Worm (Caenorhabditis elegans): Measurements from ENCODE around the gene srw-17.
A peak's percentile ranks its signal among the peaks of the same experiment; 100 is the strongest.

srw-17 gene

DNA sequence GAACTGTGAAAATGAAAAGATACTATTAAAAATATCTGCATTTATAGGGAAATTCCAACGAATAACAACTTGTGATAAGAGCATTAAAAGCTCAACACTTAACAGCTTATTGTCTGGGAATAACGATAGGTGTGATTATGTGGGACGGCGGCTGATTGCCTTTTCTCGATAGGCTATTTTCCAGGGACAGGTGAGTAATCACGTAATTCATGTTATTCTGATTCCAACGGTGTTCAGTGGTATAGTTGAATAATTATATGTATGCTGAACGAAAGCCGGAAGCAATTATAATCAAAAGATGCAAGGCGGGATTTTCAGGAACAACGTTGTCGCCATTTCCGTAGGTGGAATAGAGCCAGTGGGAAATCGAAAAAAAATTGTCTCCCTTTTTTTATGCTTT, at the start of gene srw-17:
Gene srw-17 (minus strand): TSS at position 101 of the 400 bp plus-strand sequence.
- TF ChIP-seq nhr-67 (tag; optimal IDR thresholded peaks at IDR 0.05) = no peak

DNA sequence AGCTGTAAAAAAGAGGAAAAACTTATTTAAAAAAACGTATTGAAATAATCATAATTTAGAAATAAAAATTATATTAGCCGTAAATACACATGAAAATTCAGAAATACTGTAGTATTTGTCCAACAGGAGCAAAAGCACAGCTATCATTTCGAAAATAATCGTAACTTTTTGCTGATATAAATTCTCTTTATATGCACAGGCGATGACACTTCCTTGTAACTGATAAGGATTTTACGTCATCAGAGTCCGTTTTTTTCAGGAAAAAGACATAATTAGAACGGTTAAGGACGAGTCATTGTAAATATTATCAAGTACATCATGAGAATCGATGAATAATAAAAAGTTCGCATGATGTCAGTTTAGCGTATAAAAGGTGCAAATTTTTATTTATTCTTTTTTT, 46.6 kb upstream of the srw-17 start:
- TF ChIP-seq egl-27 (tag; optimal IDR thresholded peaks at IDR 0.05) (no peak), snpc-4 (tag; optimal IDR thresholded peaks at IDR 0.05) (no peak), elt-3 (tag; optimal IDR thresholded peaks at IDR 0.05) (no peak), pqm-1 (tag; optimal IDR thresholded peaks at IDR 0.05) (peak; percentile 63), elt-2 (tag; optimal IDR thresholded peaks at IDR 0.05) (peak; percentile 85)

DNA sequence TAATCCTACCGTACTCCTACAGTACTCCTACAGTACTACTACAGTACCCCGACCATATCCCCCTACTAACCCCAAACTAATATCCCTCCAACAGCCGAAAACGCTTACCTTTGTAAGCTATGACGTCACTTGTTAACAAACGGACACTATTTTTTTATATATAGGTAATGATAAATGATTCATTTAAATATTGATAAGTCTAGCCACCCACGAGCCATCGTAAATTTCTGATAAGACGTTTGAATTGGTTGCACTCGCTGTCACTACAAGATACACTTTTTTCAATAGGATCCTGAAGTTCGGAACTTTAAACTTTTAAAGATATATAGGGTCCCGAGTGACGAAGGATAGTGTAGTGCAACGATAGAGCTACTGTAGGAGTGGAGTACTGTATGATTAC, 45.8 kb upstream of the srw-17 start, which contains the start of gene nhr-247:
Gene nhr-247 (plus strand): TSS at position 330 of the 400 bp plus-strand sequence.
- TF ChIP-seq elt-2 (tag; optimal IDR thresholded peaks at IDR 0.05) (peak; percentile 59), pqm-1 (tag; optimal IDR thresholded peaks at IDR 0.05) (peak; percentile 9)

DNA sequence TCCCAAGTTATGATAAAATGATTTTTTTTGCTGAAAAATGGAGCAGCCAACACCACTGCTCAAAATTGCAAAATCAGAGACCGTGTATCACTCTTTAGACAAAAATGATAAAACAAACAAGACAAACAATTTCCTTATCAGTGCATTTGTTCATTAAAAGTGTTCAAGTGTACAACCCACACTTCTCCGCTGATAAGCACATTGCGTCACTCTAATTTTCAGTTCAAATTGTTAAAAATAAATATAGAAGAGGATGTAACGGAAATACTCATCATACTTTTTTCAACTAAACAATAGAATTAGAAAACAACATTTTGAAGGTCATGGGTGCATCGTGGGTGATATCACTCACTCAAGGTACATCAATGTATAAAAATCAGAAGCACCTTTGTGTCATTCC, 41.8 kb upstream of the srw-17 start, which contains the start of gene nhr-291:
Gene nhr-291 (plus strand): TSS at position 324 of the 400 bp plus-strand sequence.
- TF ChIP-seq nhr-11 (tag; optimal IDR thresholded peaks at IDR 0.05) (no peak), elt-2 (tag; optimal IDR thresholded peaks at IDR 0.05) (peak; percentile 99), egl-5 (tag; optimal IDR thresholded peaks at IDR 0.05) (no peak), nhr-67 (tag; optimal IDR thresholded peaks at IDR 0.05) (no peak), elt-3 (tag; optimal IDR thresholded peaks at IDR 0.05) (no peak), unc-39 (tag; optimal IDR thresholded peaks at IDR 0.05) (no peak), aly-2 (tag; optimal IDR thresholded peaks at IDR 0.05) (no peak), fos-1 (tag; optimal IDR thresholded peaks at IDR 0.05) (peak; percentile 57), nhr-237 (tag; optimal IDR thresholded peaks at IDR 0.05) (no peak), pqm-1 (tag; optimal IDR thresholded peaks at IDR 0.05) (peak; percentile 99), jun-1 (tag; optimal IDR thresholded peaks at IDR 0.05) (peak; percentile 93), ztf-11 (tag; optimal IDR thresholded peaks at IDR 0.05) (no peak), hmg-11 (tag; optimal IDR thresholded peaks at IDR 0.05) (no peak), zag-1 (tag; optimal IDR thresholded peaks at IDR 0.05) (no peak), ceh-16 (tag; optimal IDR thresholded peaks at IDR 0.05) (no peak), skn-1 (tag; optimal IDR thresholded peaks at IDR 0.05) (peak; percentile 62), snpc-4 (tag; optimal IDR thresholded peaks at IDR 0.05) (no peak), nhr-25 (tag; optimal IDR thresholded peaks at IDR 0.05) (no peak), eor-1 (tag; optimal IDR thresholded peaks at IDR 0.05) (no peak), lsy-12 (tag; optimal IDR thresholded peaks at IDR 0.05) (no peak), elt-1 (tag; optimal IDR thresholded peaks at IDR 0.05) (no peak), nfya-1 (tag; optimal IDR thresholded peaks at IDR 0.05; ENCODE audit: insufficient read depth) (no peak), fkh-2 (tag; optimal IDR thresholded peaks at IDR 0.05) (no peak), ztf-4 (tag; optimal IDR thresholded peaks at IDR 0.05) (no peak), pha-4 (tag; optimal IDR thresholded peaks at IDR 0.05) (peak; percentile 83)

DNA sequence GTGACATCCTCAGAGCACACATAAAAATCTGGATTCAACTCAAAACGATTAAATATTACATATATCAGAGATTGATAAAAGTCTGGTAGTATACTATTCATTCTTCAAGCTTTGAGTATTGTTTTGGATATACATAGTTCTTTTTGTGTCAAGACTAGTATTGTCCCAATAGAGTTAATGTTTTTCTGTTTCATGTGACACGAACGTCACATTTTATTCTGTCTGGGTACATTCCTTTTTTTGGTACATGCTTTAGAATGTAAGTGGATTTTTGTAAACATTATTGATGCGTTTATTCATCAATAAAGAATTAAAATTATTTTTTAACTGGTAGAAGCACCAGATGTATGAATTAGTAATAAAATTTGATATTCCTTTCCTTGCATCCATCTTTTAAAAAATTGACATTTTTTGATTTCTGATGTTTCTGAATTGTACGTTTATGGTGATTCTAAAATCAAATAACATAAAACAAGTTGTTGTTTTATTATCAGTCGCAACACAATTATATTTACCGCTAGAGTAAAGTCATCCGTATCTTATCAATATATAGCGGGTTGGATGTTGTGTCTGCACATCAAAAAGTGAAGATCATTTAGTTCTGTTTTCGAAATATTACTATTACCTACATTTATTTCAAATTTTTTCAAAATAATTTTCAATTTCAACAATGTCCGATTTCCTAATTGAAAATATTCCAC, 39.2 kb upstream of the srw-17 start, which contains the start of the genes srt-22 and nhr-246:
Gene srt-22 (minus strand): TSS at position 101 of the 701 bp plus-strand sequence.
Gene nhr-246 (plus strand): TSS at position 651 of the 701 bp plus-strand sequence.
- TF ChIP-seq nhr-25 (tag; optimal IDR thresholded peaks at IDR 0.05) (no peak), fkh-2 (tag; optimal IDR thresholded peaks at IDR 0.05) (no peak), ceh-9 (tag; optimal IDR thresholded peaks at IDR 0.05) (no peak), fos-1 (tag; optimal IDR thresholded peaks at IDR 0.05) (no peak), ceh-82 (tag; optimal IDR thresholded peaks at IDR 0.05) (no peak), ztf-4 (tag; optimal IDR thresholded peaks at IDR 0.05) (no peak), eor-1 (tag; optimal IDR thresholded peaks at IDR 0.05) (no peak), unc-39 (tag; optimal IDR thresholded peaks at IDR 0.05) (no peak), nhr-76 (tag; optimal IDR thresholded peaks at IDR 0.05) (no peak), pqm-1 (tag; optimal IDR thresholded peaks at IDR 0.05) (peak; percentile 30), zag-1 (tag; optimal IDR thresholded peaks at IDR 0.05) (no peak), elt-2 (tag; optimal IDR thresholded peaks at IDR 0.05) (peak; percentile 6), tbx-2 (tag; optimal IDR thresholded peaks at IDR 0.05) (no peak)

DNA sequence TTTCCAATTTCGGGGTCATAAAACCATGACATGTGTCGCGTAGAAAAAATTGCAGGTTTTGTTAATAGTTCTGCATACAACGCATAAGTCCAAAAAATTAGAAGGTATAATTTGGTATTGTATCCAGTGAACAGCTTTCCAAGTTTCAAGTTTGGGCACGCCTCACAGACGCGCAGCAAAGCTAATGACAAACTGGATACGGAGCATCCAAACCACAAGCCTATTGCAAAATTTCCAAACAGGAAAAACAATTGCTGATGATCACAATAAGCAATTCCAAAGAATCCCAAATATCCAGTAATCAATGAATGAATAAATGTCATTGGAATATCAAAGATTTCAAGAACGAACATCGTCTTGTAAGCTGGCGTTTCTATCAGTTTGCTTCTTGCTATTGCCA, 36.7 kb upstream of the srw-17 start:
- TF ChIP-seq R02D3.7 (tag; optimal IDR thresholded peaks at IDR 0.05) = no peak
- TF ChIP-seq fos-1 (tag; optimal IDR thresholded peaks at IDR 0.05) = no peak
- no peak for TF ChIP-seq nhr-23 (tag; optimal IDR thresholded peaks at IDR 0.05)
- TF ChIP-seq nhr-237 (tag; optimal IDR thresholded peaks at IDR 0.05) = no peak
- no peak for TF ChIP-seq lin-15B (tag; optimal IDR thresholded peaks at IDR 0.05)
- TF ChIP-seq ztf-11 (tag; optimal IDR thresholded peaks at IDR 0.05) = no peak
- no peak for TF ChIP-seq nhr-12 (tag; optimal IDR thresholded peaks at IDR 0.05)
- no peak for TF ChIP-seq egl-5 (tag; optimal IDR thresholded peaks at IDR 0.05)
- TF ChIP-seq jun-1 (tag; optimal IDR thresholded peaks at IDR 0.05) = no peak
- no peak for TF ChIP-seq mml-1 (tag; optimal IDR thresholded peaks at IDR 0.05)
- TF ChIP-seq eor-1 (tag; optimal IDR thresholded peaks at IDR 0.05) = no peak
